Fruit fly (Drosophila melanogaster) whole organism, embryonic: ENCODE data around the gene Cul5.
A peak's percentile ranks its signal among the peaks of the same experiment; 100 is the strongest.

Experiments used
- Ada2b ChIP-seq: fragments of 200-800 bp; sonication (Bioruptor generic); IDR thresholded peaks from 2 replicates; pipeline ENCODE4 v1.3.6; 2022; ENCODE audit warnings: missing biosample characterization, missing genetic modification characterization
- Asciz ChIP-seq: fragments of 200-800 bp; sonication (Bioruptor generic); optimal IDR thresholded peaks from 2 replicates; lab custom pipeline; 2017; ENCODE audit warnings: missing biosample characterization, mild to moderate bottlenecking, missing genetic modification characterization, missing genetic modification reagents
- Bdp1 ChIP-seq: fragments of 200-800 bp; sonication (Bioruptor generic); optimal IDR thresholded peaks from 3 replicates; lab custom pipeline; 2016; ENCODE audit warnings: missing biosample characterization, missing genetic modification characterization
- CG10267 ChIP-seq: fragments of 200-800 bp; sonication (Bioruptor generic); optimal IDR thresholded peaks from 2 replicates; lab custom pipeline; 2018; ENCODE audit warnings: missing biosample characterization, mild to moderate bottlenecking, missing genetic modification characterization, moderate library complexity
- CG10543 ChIP-seq: fragments of 200-800 bp; sonication (Bioruptor generic); optimal IDR thresholded peaks from 3 replicates; lab custom pipeline; 2017; ENCODE audit warnings: missing biosample characterization, mild to moderate bottlenecking, missing genetic modification characterization, moderate library complexity
- CG11085 ChIP-seq: fragments of 200-800 bp; sonication (Bioruptor generic); IDR thresholded peaks from 2 replicates; pipeline ENCODE4 v1.3.6; 2022; ENCODE audit warnings: missing biosample characterization, missing genetic modification characterization
- CG11456 ChIP-seq: fragments of 200-800 bp; sonication (Bioruptor generic); IDR thresholded peaks from 3 replicates; pipeline ENCODE4 v1.3.6; 2022; ENCODE audit warnings: missing biosample characterization, missing genetic modification characterization
- CG11504 ChIP-seq: fragments of 200-800 bp; sonication (Bioruptor generic); optimal IDR thresholded peaks from 3 replicates; lab custom pipeline; 2019; ENCODE audit warnings: missing biosample characterization, mild to moderate bottlenecking, missing genetic modification characterization, moderate library complexity
- CG13775 ChIP-seq: fragments of 200-800 bp; sonication (Bioruptor generic); optimal IDR thresholded peaks from 3 replicates; lab custom pipeline; 2017; ENCODE audit warnings: missing biosample characterization, mild to moderate bottlenecking, missing genetic modification characterization
- CG14441 ChIP-seq: fragments of 200-800 bp; sonication (Bioruptor generic); IDR thresholded peaks from 2 replicates; pipeline ENCODE4 v1.3.6; 2022; ENCODE audit warnings: missing biosample characterization, missing genetic modification characterization
- CG14667 ChIP-seq: fragments of 200-800 bp; sonication (Bioruptor generic); IDR thresholded peaks from 2 replicates; pipeline ENCODE4 v1.3.6; 2022; ENCODE audit warnings: missing biosample characterization, missing genetic modification characterization
- CG17361 ChIP-seq: fragments of 200-800 bp; sonication (Bioruptor generic); IDR thresholded peaks from 3 replicates; pipeline ENCODE4 v1.3.6; 2022; ENCODE audit warnings: missing biosample characterization, missing genetic modification characterization
- CG17829 ChIP-seq: fragments of 200-800 bp; optimal IDR thresholded peaks from 2 replicates; lab custom pipeline; 2019; ENCODE audit warnings: missing biosample characterization, mild to moderate bottlenecking, missing genetic modification characterization, moderate library complexity
- CG17912 ChIP-seq: fragments of 200-800 bp; sonication (Bioruptor generic); optimal IDR thresholded peaks from 2 replicates; lab custom pipeline; 2018; ENCODE audit warnings: missing biosample characterization, mild to moderate bottlenecking, missing genetic modification characterization
- CG18599 ChIP-seq: fragments of 200-800 bp; sonication (Bioruptor generic); optimal IDR thresholded peaks from 3 replicates; lab custom pipeline; 2017; ENCODE audit warnings: missing biosample characterization, missing genetic modification characterization, mild to moderate bottlenecking, moderate library complexity, missing genetic modification reagents
- CG3281 ChIP-seq: fragments of 200-800 bp; sonication (Bioruptor generic); optimal IDR thresholded peaks from 3 replicates; lab custom pipeline; 2017; ENCODE audit warnings: missing biosample characterization, mild to moderate bottlenecking, missing genetic modification characterization
- CG7357 ChIP-seq: fragments of 200-800 bp; sonication (Bioruptor generic); IDR thresholded peaks from 3 replicates; pipeline ENCODE4 v1.3.6; 2022; ENCODE audit warnings: missing biosample characterization, missing genetic modification characterization
- CG7786 ChIP-seq: fragments of 200-800 bp; sonication (Bioruptor generic); optimal IDR thresholded peaks from 2 replicates; lab custom pipeline; 2016; ENCODE audit warnings: missing biosample characterization, missing genetic modification characterization
- CG9817 ChIP-seq: fragments of 200-800 bp; sonication (Bioruptor generic); optimal IDR thresholded peaks from 2 replicates; lab custom pipeline; 2018; ENCODE audit warnings: missing biosample characterization, mild to moderate bottlenecking, missing genetic modification characterization, moderate library complexity
- CkIIα-i1 ChIP-seq: fragments of 200-800 bp; sonication (Bioruptor generic); IDR thresholded peaks from 2 replicates; pipeline ENCODE4 v1.3.6; 2022; ENCODE audit warnings: missing biosample characterization, missing genetic modification characterization
- Eip74EF ChIP-seq, 2 experiments: fragments of 200-800 bp in 1 of 2; fragments of >200 bp in 1 of 2; sonication (Bioruptor generic) in 1 of 2; optimal IDR thresholded peaks; 2 replicates each; lab custom pipeline; 2017 to 2019; ENCODE audit warnings: missing biosample characterization in 2 of 2, missing genetic modification characterization in 2 of 2, mild to moderate bottlenecking in 1 of 2, moderate library complexity in 1 of 2
- HLH54F ChIP-seq: fragments of 200-800 bp; sonication (Bioruptor generic); optimal IDR thresholded peaks from 3 replicates; lab custom pipeline; 2016; ENCODE audit warnings: missing biosample characterization, missing genetic modification characterization
- HmgD ChIP-seq: fragments of 200-800 bp; sonication (Bioruptor generic); optimal IDR thresholded peaks from 3 replicates; lab custom pipeline; 2016; ENCODE audit warnings: missing biosample characterization, missing genetic modification characterization
- Hmr ChIP-seq: fragments of 200-800 bp; sonication (Bioruptor generic); optimal IDR thresholded peaks from 3 replicates; lab custom pipeline; 2017; ENCODE audit warnings: mild to moderate bottlenecking, missing biosample characterization, missing genetic modification reagents, missing genetic modification characterization
- Jarid2 ChIP-seq: fragments of 200-800 bp; sonication (Bioruptor generic); optimal IDR thresholded peaks from 3 replicates; lab custom pipeline; 2017; ENCODE audit warnings: mild to moderate bottlenecking, missing biosample characterization, missing genetic modification reagents, missing genetic modification characterization
- Lhr ChIP-seq: fragments of 200-800 bp; sonication (Bioruptor generic); optimal IDR thresholded peaks from 3 replicates; lab custom pipeline; 2017; ENCODE audit warnings: mild to moderate bottlenecking, missing biosample characterization, missing genetic modification reagents, missing genetic modification characterization
- Scr ChIP-seq: fragments of 200-800 bp; sonication (Bioruptor generic); IDR thresholded peaks from 2 replicates; pipeline ENCODE4 v1.3.6; 2022; ENCODE audit warnings: missing biosample characterization, missing genetic modification characterization; ENCODE audit not compliant: partially characterized antibody
- Six4 ChIP-seq: fragments of 200-800 bp; sonication (Bioruptor generic); optimal IDR thresholded peaks from 2 replicates; lab custom pipeline; 2016; ENCODE audit warnings: missing biosample characterization, missing genetic modification characterization
- Spps ChIP-seq: fragments of 200-800 bp; sonication (Bioruptor generic); optimal IDR thresholded peaks from 2 replicates; lab custom pipeline; 2018; ENCODE audit warnings: missing biosample characterization, mild to moderate bottlenecking, missing genetic modification characterization
- Sry-δ ChIP-seq: fragments of 200-800 bp; sonication (Bioruptor generic); optimal IDR thresholded peaks from 2 replicates; lab custom pipeline; 2016; ENCODE audit warnings: missing biosample characterization, missing genetic modification characterization
- bbx ChIP-seq: fragments of 200-800 bp; sonication (Bioruptor generic); IDR thresholded peaks from 2 replicates; pipeline ENCODE4 v1.3.6; 2022; ENCODE audit warnings: missing biosample characterization, missing genetic modification characterization; ENCODE audit not compliant: partially characterized antibody
- cg ChIP-seq: fragments of 200-800 bp; sonication (Bioruptor generic); optimal IDR thresholded peaks from 3 replicates; lab custom pipeline; 2019; ENCODE audit warnings: missing biosample characterization, mild to moderate bottlenecking, missing genetic modification characterization, moderate library complexity
- croc ChIP-seq: fragments of 200-800 bp; sonication (Bioruptor generic); conservative IDR thresholded peaks from 3 replicates; pipeline ENCODE4 v1.3.6; 2022; ENCODE audit warnings: missing biosample characterization, missing genetic modification characterization
- dati ChIP-seq: fragments of 200-800 bp; sonication (Bioruptor generic); IDR thresholded peaks from 2 replicates; pipeline ENCODE4 v1.3.6; 2022; ENCODE audit warnings: missing biosample characterization, missing genetic modification characterization
- dm ChIP-seq: fragments of 200-800 bp; sonication (Bioruptor generic); optimal IDR thresholded peaks from 3 replicates; lab custom pipeline; 2016; ENCODE audit warnings: missing biosample characterization, missing genetic modification characterization
- eve ChIP-seq, 2 experiments: fragments of >200 bp; optimal IDR thresholded peaks; 2 replicates each; lab custom pipeline; 2017; ENCODE audit warnings: missing biosample characterization in 2 of 2, missing genetic modification characterization in 2 of 2
- eyg ChIP-seq: fragments of 200-800 bp; sonication (Bioruptor generic); optimal IDR thresholded peaks from 3 replicates; lab custom pipeline; 2016; ENCODE audit warnings: missing biosample characterization, missing genetic modification characterization
- gro ChIP-seq: fragments of 200-800 bp; sonication (Bioruptor generic); optimal IDR thresholded peaks from 2 replicates; lab custom pipeline; 2016; ENCODE audit warnings: missing biosample characterization, missing genetic modification characterization
- lab ChIP-seq: fragments of 200-800 bp; sonication (Bioruptor generic); optimal IDR thresholded peaks from 3 replicates; lab custom pipeline; 2017; ENCODE audit warnings: missing biosample characterization, missing genetic modification characterization, mild to moderate bottlenecking, moderate library complexity, missing genetic modification reagents
- nmo ChIP-seq: fragments of 200-800 bp; sonication (Bioruptor generic); optimal IDR thresholded peaks from 2 replicates; lab custom pipeline; 2018; ENCODE audit warnings: missing biosample characterization, mild to moderate bottlenecking, missing genetic modification characterization, moderate library complexity
- oc ChIP-seq: fragments of 200-800 bp; sonication (Bioruptor generic); optimal IDR thresholded peaks from 2 replicates; lab custom pipeline; 2018; ENCODE audit warnings: missing biosample characterization, mild to moderate bottlenecking, missing genetic modification characterization, moderate library complexity
- onecut ChIP-seq: fragments of 200-800 bp; sonication (Bioruptor generic); IDR thresholded peaks from 2 replicates; pipeline ENCODE4 v1.3.6; 2022; ENCODE audit warnings: missing biosample characterization, missing genetic modification characterization
- prd ChIP-seq, 3 experiments: fragments of >200 bp in 2 of 3; fragments of 200-800 bp in 1 of 3; sonication (Bioruptor generic) in 1 of 3; optimal IDR thresholded peaks in 2 of 3; IDR thresholded peaks in 1 of 3; 2 replicates in 2 of 3; 3 replicates in 1 of 3; pipeline versions ENCODE4 v1.3.6 to Lab custom; 2017 to 2022; ENCODE audit warnings: missing biosample characterization in 1 of 3, missing genetic modification characterization in 1 of 3
- pros ChIP-seq: fragments of 200-800 bp; sonication (Bioruptor generic); optimal IDR thresholded peaks from 3 replicates; lab custom pipeline; 2019; ENCODE audit warnings: missing biosample characterization, mild to moderate bottlenecking, missing genetic modification characterization, moderate library complexity
- ranshi ChIP-seq: fragments of 200-800 bp; sonication (Bioruptor generic); IDR thresholded peaks from 2 replicates; pipeline ENCODE4 v1.3.6; 2022; ENCODE audit warnings: missing biosample characterization, missing genetic modification characterization
- slp2 ChIP-seq: fragments of 200-800 bp; sonication (Bioruptor generic); optimal IDR thresholded peaks from 2 replicates; lab custom pipeline; 2016; ENCODE audit warnings: missing biosample characterization, missing genetic modification characterization
- tll ChIP-seq, 2 experiments: fragments of 200-800 bp in 1 of 2; fragments of >200 bp in 1 of 2; sonication (Bioruptor generic) in 1 of 2; optimal IDR thresholded peaks; 2 replicates each; lab custom pipeline; 2017 to 2019; ENCODE audit warnings: missing biosample characterization in 2 of 2, missing genetic modification characterization in 2 of 2, mild to moderate bottlenecking in 1 of 2, moderate library complexity in 1 of 2
- wor ChIP-seq: fragments of 200-800 bp; sonication (Bioruptor generic); IDR thresholded peaks from 2 replicates; pipeline ENCODE4 v1.3.6; 2022; ENCODE audit warnings: missing biosample characterization, missing genetic modification characterization

Gene Cul5

DNA sequence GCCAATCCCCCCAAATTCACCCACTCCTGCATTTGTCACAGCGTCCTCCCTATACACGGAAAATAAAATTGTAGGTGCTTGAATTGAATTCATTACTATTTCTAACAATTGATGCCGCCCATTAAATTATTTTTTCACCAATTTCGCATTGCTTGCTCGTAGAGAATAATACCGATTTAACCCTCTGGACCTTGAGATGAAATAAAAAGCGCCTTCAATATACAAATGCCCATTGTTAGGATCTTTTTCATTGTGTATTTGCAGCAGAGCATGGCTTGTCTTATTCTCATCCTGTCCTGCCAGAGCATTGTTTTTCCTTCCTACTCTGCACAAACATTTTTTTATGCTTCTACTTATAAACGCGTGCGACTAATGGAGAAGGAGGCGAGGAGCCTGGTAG is 28.8 kb upstream of the Cul5 start (continued):
- TF ChIP-seq tll (GFP tag; optimal IDR thresholded peaks at IDR 0.05; lab: Kevin White, UChicago) = no peak
- TF ChIP-seq CG18599 (GFP tag; lab: Kevin White, UChicago) = peak; percentile 51
- TF ChIP-seq dm = no peak
- TF ChIP-seq lab (GFP tag; lab: Kevin White, UChicago) = peak; percentile 9
- TF ChIP-seq Bdp1 (GFP tag; lab: Kevin White, UChicago) = no peak
- TF ChIP-seq prd (optimal IDR thresholded peaks at IDR 0.05; lab: Kevin White, UChicago) = no peak
- no peak for TF ChIP-seq prd (GFP tag; IDR thresholded peaks at IDR 0.05; lab: Robert Waterston, UW)
- no peak for TF ChIP-seq Hmr (GFP tag; lab: Kevin White, UChicago)

DNA sequence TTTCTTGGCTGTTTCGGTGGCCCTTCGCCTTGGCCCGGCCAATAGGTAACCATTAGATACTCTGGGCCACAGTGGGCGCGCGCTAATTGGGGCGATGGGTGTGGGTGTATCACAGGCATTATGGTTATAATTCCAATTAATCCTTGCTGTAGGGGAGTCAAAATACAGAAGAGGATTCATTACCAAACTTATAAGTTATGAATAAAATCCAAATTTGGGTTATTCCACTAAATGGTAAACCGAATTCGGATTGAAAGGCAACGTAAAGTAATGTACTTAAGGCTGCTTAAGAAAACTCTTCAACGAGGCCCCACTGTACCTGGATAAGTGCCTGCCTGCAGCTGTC is 26.9 kb upstream of the Cul5 start:
- TF ChIP-seq CG3281 (GFP tag; lab: Kevin White, UChicago) = peak; percentile 66
- peak; percentile 44 for TF ChIP-seq Six4 (GFP tag; lab: Kevin White, UChicago)
- TF ChIP-seq dati (GFP tag; lab: Robert Waterston, UW) = no peak
- TF ChIP-seq HLH54F = no peak
- peak; percentile 72 for TF ChIP-seq CG11504 (tag; lab: Kevin White, UChicago)
- TF ChIP-seq Sry-δ = no peak
- TF ChIP-seq CG10543 = peak; percentile 58
- no peak for TF ChIP-seq CkIIα-i1 (GFP tag; lab: Robert Waterston, UW)
- TF ChIP-seq CG11085 (GFP tag; lab: Robert Waterston, UW) = peak; percentile 26; the same call in 1 of the 2 replicates
- 0 out of 3 replicates have a peak, but pooled peaks have one; percentile 41 for TF ChIP-seq CG11456
- TF ChIP-seq wor (GFP tag; lab: Robert Waterston, UW) = no peak
- peak in 1 of 2 experiments; percentile 23 for TF ChIP-seq Eip74EF (GFP tag; optimal IDR thresholded peaks at IDR 0.05; lab: Kevin White, UChicago)
- no peak for TF ChIP-seq CG13775
- TF ChIP-seq nmo = peak; percentile 57
- peak; percentile 44; the same call in 1 of the 2 replicates for TF ChIP-seq Ada2b (GFP tag; lab: Robert Waterston, UW)
- TF ChIP-seq CG17361 (GFP tag; lab: Robert Waterston, UW) = peak; percentile 52; the same call in 1 of the 3 replicates
- TF ChIP-seq oc = peak; percentile 26
- peak; percentile 39 for TF ChIP-seq CG10267 (tag; lab: Kevin White, UChicago)
- TF ChIP-seq ranshi (GFP tag; lab: Robert Waterston, UW) = peak; percentile 42; the same call in 1 of the 2 replicates
- peak; percentile 33 for TF ChIP-seq Jarid2 (GFP tag; lab: Kevin White, UChicago)
- peak; percentile 12 for TF ChIP-seq CG9817
- no peak for TF ChIP-seq Spps (tag; lab: Kevin White, UChicago)
- TF ChIP-seq pros (GFP tag; lab: Kevin White, UChicago) = no peak
- TF ChIP-seq HmgD (GFP tag; lab: Kevin White, UChicago) = no peak
- TF ChIP-seq CG14441 = peak; percentile 30; the same call in 1 of the 2 replicates
- peak; percentile 50; the same call in 1 of the 3 replicates for TF ChIP-seq CG7357 (GFP tag; lab: Robert Waterston, UW)
- TF ChIP-seq eve (GFP tag; optimal IDR thresholded peaks at IDR 0.05; lab: Kevin White, UChicago) = no peak
- TF ChIP-seq Asciz (GFP tag; lab: Kevin White, UChicago) = peak; percentile 55
- TF ChIP-seq CG14667 = 0 out of 2 replicates have a peak, but pooled peaks have one; percentile 25
- TF ChIP-seq gro = no peak
- no peak; the same call in 2 of the 3 replicates for TF ChIP-seq croc
- peak; percentile 39 for TF ChIP-seq eyg (GFP tag; lab: Kevin White, UChicago)
- no peak for TF ChIP-seq CG17912 (GFP tag; lab: Kevin White, UChicago)
- TF ChIP-seq onecut (GFP tag; lab: Robert Waterston, UW) = peak; percentile 6; the same call in 1 of the 2 replicates
- TF ChIP-seq CG17829 (tag; lab: Kevin White, UChicago) = peak; percentile 63
- no peak for TF ChIP-seq bbx
- TF ChIP-seq Lhr = no peak
- no peak for TF ChIP-seq cg (GFP tag; lab: Kevin White, UChicago)
- TF ChIP-seq CG7786 (GFP tag; lab: Kevin White, UChicago) = no peak
- TF ChIP-seq slp2 = no peak
- no peak for TF ChIP-seq Scr (GFP tag; lab: Robert Waterston, UW)
